Fruit fly (Drosophila melanogaster) whole organism: ENCODE results near the gene CG17147.

Experiments
- CG8478 ChIP-seq: fragments of >200 bp; optimal IDR thresholded peaks from 2 replicates; lab custom pipeline; 2018; ENCODE audit warnings: inconsistent platforms
- Dll ChIP-seq: fragments of >200 bp; optimal IDR thresholded peaks from 2 replicates; lab custom pipeline; 2017
- pan ChIP-seq: fragments of >200 bp; optimal IDR thresholded peaks from 2 replicates; lab custom pipeline; 2017
- usp ChIP-seq: fragments of >200 bp; optimal IDR thresholded peaks from 2 replicates; lab custom pipeline; 2017; ENCODE audit warnings: missing biosample characterization, missing genetic modification characterization, mixed read lengths

- TF ChIP-seq pan (lab: Kevin White, UChicago) (no peak), CG8478 (lab: Kevin White, UChicago) (no peak), Dll (no peak), usp (no peak)
Observed at dm6 chr3L:20196321-20196720, 27.4 kb upstream of the CG17147 start.
